Fruit fly (Drosophila melanogaster) whole organism, prepupa: ENCODE data around the gene CG10177.

ENCODE experiments used
- Blimp-1 ChIP-seq: fragments of 200-800 bp; sonication (Bioruptor generic); optimal IDR thresholded peaks from 3 replicates; lab custom pipeline; 2017; ENCODE audit warnings: missing biosample characterization, missing genetic modification characterization, mild to moderate bottlenecking, moderate library complexity, missing genetic modification reagents
- CG10631 ChIP-seq: fragments of 200-800 bp; sonication (Bioruptor generic); optimal IDR thresholded peaks from 2 replicates; lab custom pipeline; 2016; ENCODE audit warnings: missing biosample characterization, missing genetic modification characterization
- CG11294 ChIP-seq: fragments of 200-800 bp; sonication (Bioruptor generic); IDR thresholded peaks from 2 replicates; pipeline ENCODE4 v1.3.6; 2022; ENCODE audit warnings: missing biosample characterization, missing genetic modification characterization
- CG11762 ChIP-seq: fragments of 200-800 bp; sonication (Bioruptor generic); optimal IDR thresholded peaks from 3 replicates; lab custom pipeline; 2016; ENCODE audit warnings: missing biosample characterization, missing genetic modification characterization; ENCODE audit not compliant: insufficient read depth
- CG11902 ChIP-seq: fragments of 200-800 bp; sonication (Bioruptor generic); optimal IDR thresholded peaks from 3 replicates; lab custom pipeline; 2016; ENCODE audit warnings: missing biosample characterization, missing genetic modification characterization
- CG1621 ChIP-seq: fragments of 200-800 bp; sonication (Bioruptor generic); optimal IDR thresholded peaks from 3 replicates; lab custom pipeline; 2018; ENCODE audit warnings: missing biosample characterization, mild to moderate bottlenecking, missing genetic modification characterization
- CG16779 ChIP-seq: fragments of 200-800 bp; sonication (Bioruptor generic); optimal IDR thresholded peaks from 3 replicates; lab custom pipeline; 2017; ENCODE audit warnings: missing biosample characterization, mild to moderate bottlenecking, missing genetic modification characterization
- CG3032 ChIP-seq: fragments of 200-800 bp; optimal IDR thresholded peaks from 2 replicates; lab custom pipeline; 2019; ENCODE audit warnings: missing biosample characterization, mild to moderate bottlenecking, missing genetic modification characterization, moderate library complexity
- CG31627 ChIP-seq: fragments of 200-800 bp; sonication (Bioruptor generic); optimal IDR thresholded peaks from 3 replicates; lab custom pipeline; 2016; ENCODE audit warnings: missing biosample characterization, missing genetic modification characterization
- CG32006 ChIP-seq: fragments of 200-800 bp; sonication (Bioruptor generic); optimal IDR thresholded peaks from 3 replicates; lab custom pipeline; 2017; ENCODE audit warnings: missing biosample characterization, mild to moderate bottlenecking, missing genetic modification characterization
- CG34406 ChIP-seq: fragments of 200-800 bp; sonication (Bioruptor generic); optimal IDR thresholded peaks from 3 replicates; lab custom pipeline; 2016; ENCODE audit warnings: missing biosample characterization, missing genetic modification characterization
- CG3919 ChIP-seq: fragments of 200-800 bp; sonication (Bioruptor generic); optimal IDR thresholded peaks from 3 replicates; lab custom pipeline; 2016; ENCODE audit warnings: missing biosample characterization, missing genetic modification characterization
- CG4318 ChIP-seq: fragments of 200-800 bp; sonication (Bioruptor generic); optimal IDR thresholded peaks from 3 replicates; lab custom pipeline; 2017; ENCODE audit warnings: missing biosample characterization, mild to moderate bottlenecking, missing genetic modification characterization
- CG6163 ChIP-seq: fragments of 200-800 bp; sonication (Bioruptor generic); IDR thresholded peaks from 3 replicates; pipeline ENCODE4 v1.3.6; 2022; ENCODE audit warnings: missing biosample characterization, missing genetic modification characterization
- CG6276 ChIP-seq: fragments of 200-800 bp; sonication (Bioruptor generic); optimal IDR thresholded peaks from 2 replicates; lab custom pipeline; 2017; ENCODE audit warnings: missing biosample characterization, mild to moderate bottlenecking, missing genetic modification characterization
- CG6792 ChIP-seq: fragments of 200-800 bp; sonication (Bioruptor generic); optimal IDR thresholded peaks from 3 replicates; lab custom pipeline; 2016; ENCODE audit warnings: missing biosample characterization, missing genetic modification characterization
- CG6808 ChIP-seq: fragments of 200-800 bp; sonication (Bioruptor generic); optimal IDR thresholded peaks from 3 replicates; lab custom pipeline; 2017; ENCODE audit warnings: missing biosample characterization, missing genetic modification characterization, mild to moderate bottlenecking, moderate library complexity, missing genetic modification reagents
- CG6854 ChIP-seq: fragments of 200-800 bp; sonication (Bioruptor generic); optimal IDR thresholded peaks from 2 replicates; lab custom pipeline; 2017; ENCODE audit warnings: missing biosample characterization, mild to moderate bottlenecking, missing genetic modification characterization
- CG7368 ChIP-seq: fragments of 200-800 bp; sonication (Bioruptor generic); optimal IDR thresholded peaks from 3 replicates; lab custom pipeline; 2016; ENCODE audit warnings: missing biosample characterization, missing genetic modification characterization
- CG8119 ChIP-seq: fragments of 200-800 bp; sonication (Bioruptor generic); IDR thresholded peaks from 3 replicates; pipeline ENCODE4 v1.3.6; 2022; ENCODE audit warnings: missing biosample characterization, missing genetic modification characterization
- CG8319 ChIP-seq: fragments of 200-800 bp; sonication (Bioruptor generic); optimal IDR thresholded peaks from 3 replicates; lab custom pipeline; 2016; ENCODE audit warnings: missing biosample characterization, missing genetic modification characterization
- CG9139 ChIP-seq: fragments of 200-800 bp; sonication (Bioruptor generic); optimal IDR thresholded peaks from 3 replicates; lab custom pipeline; 2017; ENCODE audit warnings: missing biosample characterization, mild to moderate bottlenecking, missing genetic modification characterization
- Eip75B ChIP-seq: fragments of 200-800 bp; sonication (Bioruptor generic); optimal IDR thresholded peaks from 3 replicates; lab custom pipeline; 2016; ENCODE audit warnings: missing biosample characterization, missing genetic modification characterization
- Eip78C ChIP-seq: fragments of 200-800 bp; sonication (Bioruptor generic); peaks from one replicate; lab custom pipeline; 2016; ENCODE audit warnings: missing biosample characterization, missing genetic modification characterization
- Eip93F ChIP-seq: fragments of 200-800 bp; sonication (Bioruptor generic); optimal IDR thresholded peaks from 2 replicates; lab custom pipeline; 2016; ENCODE audit warnings: missing biosample characterization, mild to moderate bottlenecking, missing genetic modification characterization
- Ets96B ChIP-seq: fragments of 200-800 bp; optimal IDR thresholded peaks from 2 replicates; lab custom pipeline; 2019; ENCODE audit warnings: missing biosample characterization, mild to moderate bottlenecking, missing genetic modification characterization, moderate library complexity
- Gug ChIP-seq: fragments of 200-800 bp; sonication (Bioruptor generic); IDR thresholded peaks from 2 replicates; pipeline ENCODE4 v1.3.6; 2022; ENCODE audit warnings: missing biosample characterization, missing genetic modification characterization
- Hr38 ChIP-seq: sonication (Bioruptor generic); optimal IDR thresholded peaks from 2 replicates; lab custom pipeline; 2016; ENCODE audit warnings: missing biosample characterization, missing genetic modification characterization
- Hr39 ChIP-seq: fragments of 200-800 bp; sonication (Bioruptor generic); optimal IDR thresholded peaks from 2 replicates; lab custom pipeline; 2016; ENCODE audit warnings: missing biosample characterization, missing genetic modification characterization
- Hr4 ChIP-seq: fragments of 200-800 bp; sonication (Bioruptor generic); optimal IDR thresholded peaks from 3 replicates; lab custom pipeline; 2016; ENCODE audit warnings: missing biosample characterization, missing genetic modification characterization
- Met ChIP-seq: fragments of 200-800 bp; sonication (Bioruptor generic); optimal IDR thresholded peaks from 3 replicates; lab custom pipeline; 2016; ENCODE audit warnings: missing biosample characterization, missing genetic modification characterization
- OdsH ChIP-seq: fragments of 200-800 bp; sonication (Bioruptor generic); optimal IDR thresholded peaks from 3 replicates; lab custom pipeline; 2016; ENCODE audit warnings: missing biosample characterization, missing genetic modification characterization
- Smox ChIP-seq: fragments of 200-800 bp; sonication (Bioruptor generic); optimal IDR thresholded peaks from 3 replicates; lab custom pipeline; 2016; ENCODE audit warnings: missing biosample characterization, missing genetic modification characterization
- Sox102F ChIP-seq: fragments of 200-800 bp; sonication (Bioruptor generic); optimal IDR thresholded peaks from 2 replicates; lab custom pipeline; 2016; ENCODE audit warnings: missing biosample characterization, mild to moderate bottlenecking, missing genetic modification characterization
- Sox15 ChIP-seq: fragments of 200-800 bp; sonication (Bioruptor generic); optimal IDR thresholded peaks from 3 replicates; lab custom pipeline; 2016; ENCODE audit warnings: missing biosample characterization, missing genetic modification characterization
- achi ChIP-seq: fragments of 200-800 bp; sonication (Bioruptor generic); optimal IDR thresholded peaks from 3 replicates; lab custom pipeline; 2016; ENCODE audit warnings: missing biosample characterization, missing genetic modification characterization
- acj6 ChIP-seq: fragments of 200-800 bp; sonication (Bioruptor generic); optimal IDR thresholded peaks from 3 replicates; lab custom pipeline; 2016; ENCODE audit warnings: missing biosample characterization, missing genetic modification characterization
- dac ChIP-seq: fragments of 200-800 bp; sonication (Bioruptor generic); optimal IDR thresholded peaks from 2 replicates; lab custom pipeline; 2017; ENCODE audit warnings: missing biosample characterization, mild to moderate bottlenecking, missing genetic modification characterization
- eg ChIP-seq: fragments of 200-800 bp; sonication (Bioruptor generic); IDR thresholded peaks from 3 replicates; pipeline ENCODE4 v1.3.6; 2022; ENCODE audit warnings: missing biosample characterization, missing genetic modification characterization
- esn ChIP-seq: fragments of 200-800 bp; sonication (Bioruptor generic); optimal IDR thresholded peaks from 2 replicates; lab custom pipeline; 2016; ENCODE audit warnings: missing biosample characterization, mild to moderate bottlenecking, missing genetic modification characterization, moderate library complexity
- fd59A ChIP-seq: fragments of 200-800 bp; sonication (Bioruptor generic); optimal IDR thresholded peaks from 2 replicates; lab custom pipeline; 2017; ENCODE audit warnings: missing biosample characterization, mild to moderate bottlenecking, missing genetic modification characterization, missing genetic modification reagents
- fd85E ChIP-seq: fragments of 200-800 bp; sonication (Bioruptor generic); optimal IDR thresholded peaks from 3 replicates; lab custom pipeline; 2016; ENCODE audit warnings: missing biosample characterization, missing genetic modification characterization
- fkh ChIP-seq: fragments of 200-800 bp; sonication (Bioruptor generic); optimal IDR thresholded peaks from 3 replicates; lab custom pipeline; 2017; ENCODE audit warnings: missing biosample characterization, mild to moderate bottlenecking, missing genetic modification characterization, moderate library complexity
- lz ChIP-seq: fragments of 200-800 bp; sonication (Bioruptor generic); optimal IDR thresholded peaks from 3 replicates; lab custom pipeline; 2016; ENCODE audit warnings: missing biosample characterization, missing genetic modification characterization
- net ChIP-seq: fragments of 200-800 bp; sonication (Bioruptor generic); optimal IDR thresholded peaks from 3 replicates; lab custom pipeline; 2016; ENCODE audit warnings: missing biosample characterization, missing genetic modification characterization
- pdm3 ChIP-seq: fragments of 200-800 bp; sonication (Bioruptor generic); optimal IDR thresholded peaks from 3 replicates; lab custom pipeline; 2016; ENCODE audit warnings: missing biosample characterization, missing genetic modification characterization
- spab ChIP-seq: fragments of 200-800 bp; sonication (Bioruptor generic); optimal IDR thresholded peaks from 2 replicates; lab custom pipeline; 2017; ENCODE audit warnings: missing biosample characterization, mild to moderate bottlenecking, missing genetic modification characterization, missing genetic modification reagents
- ss ChIP-seq, 2 experiments: fragments of 200-800 bp; sonication (Bioruptor generic); optimal IDR thresholded peaks; 2 replicates in 1 of 2; 3 replicates in 1 of 2; lab custom pipeline; 2017 to 2018; ENCODE audit warnings: mild to moderate bottlenecking in 2 of 2, missing biosample characterization in 2 of 2, missing genetic modification characterization in 2 of 2, moderate library complexity in 1 of 2
- svp ChIP-seq: fragments of 200-800 bp; sonication (Bioruptor generic); peaks from one replicate; lab custom pipeline; 2016; ENCODE audit warnings: missing biosample characterization, missing genetic modification characterization
- topi ChIP-seq: fragments of 200-800 bp; sonication (Bioruptor generic); optimal IDR thresholded peaks from 3 replicates; lab custom pipeline; 2016; ENCODE audit warnings: missing biosample characterization, missing genetic modification characterization
- vri ChIP-seq: fragments of 200-800 bp; sonication (Bioruptor generic); optimal IDR thresholded peaks from 3 replicates; lab custom pipeline; 2016; ENCODE audit warnings: missing biosample characterization, mild to moderate bottlenecking, missing genetic modification characterization

The CG10177 gene

dm6 chr3R:23472011-23472958 is 49.1 kb downstream of the CG10177 start, which contains the start of gene CG4374:
Gene CG4374, minus strand, starts transcription at chr3R:23472278.
- TF ChIP-seq fd85E: no peak
- TF ChIP-seq ss (GFP tag; optimal IDR thresholded peaks at IDR 0.05; lab: Kevin White, UChicago): peak in 1 of 2 experiments; percentile 46
- no peak for TF ChIP-seq CG8119
- TF ChIP-seq CG6792 (GFP tag; lab: Kevin White, UChicago): no peak
- no peak for TF ChIP-seq CG3032 (tag; lab: Kevin White, UChicago)
- no peak for TF ChIP-seq CG1621 (tag; lab: Kevin White, UChicago)
- TF ChIP-seq Eip93F (GFP tag; lab: Kevin White, UChicago): no peak
- TF ChIP-seq CG16779 (tag; lab: Kevin White, UChicago): no peak
- no peak for TF ChIP-seq Met
- no peak for TF ChIP-seq Smox (GFP tag; lab: Kevin White, UChicago)
- 0 out of 3 replicates have a peak, but pooled peaks have one; percentile 9 for TF ChIP-seq CG6163 (GFP tag; lab: Robert Waterston, UW)
- TF ChIP-seq Eip78C (GFP tag; lab: Kevin White, UChicago): peak; percentile 25
- no peak for TF ChIP-seq vri (GFP tag; lab: Kevin White, UChicago)
- no peak for TF ChIP-seq CG4318 (GFP tag; lab: Kevin White, UChicago)
- TF ChIP-seq fkh: no peak
- no peak for TF ChIP-seq acj6 (GFP tag; lab: Kevin White, UChicago)
- no peak for TF ChIP-seq CG11762
- no peak for TF ChIP-seq fd59A (GFP tag; lab: Kevin White, UChicago)
- 0 out of 3 replicates have a peak, but pooled peaks have one; percentile 12 for TF ChIP-seq eg (GFP tag; lab: Robert Waterston, UW)
- no peak for TF ChIP-seq Sox15 (GFP tag; lab: Kevin White, UChicago)
- peak; percentile 65 for TF ChIP-seq CG3919 (GFP tag; lab: Kevin White, UChicago)
- no peak for TF ChIP-seq Hr39
- no peak for TF ChIP-seq Blimp-1
- TF ChIP-seq achi: no peak
- TF ChIP-seq Sox102F (GFP tag; lab: Kevin White, UChicago): no peak
- TF ChIP-seq Eip75B (GFP tag; lab: Kevin White, UChicago): peak; percentile 59
- no peak for TF ChIP-seq Gug (GFP tag; lab: Robert Waterston, UW)
- no peak for TF ChIP-seq net
- TF ChIP-seq lz (GFP tag; lab: Kevin White, UChicago): no peak
- no peak for TF ChIP-seq CG11294 (GFP tag; lab: Robert Waterston, UW)
- TF ChIP-seq Ets96B: no peak
- TF ChIP-seq CG7368 (GFP tag; lab: Kevin White, UChicago): no peak
- TF ChIP-seq CG6854 (GFP tag; lab: Kevin White, UChicago): peak; percentile 11
- TF ChIP-seq Hr4 (GFP tag; lab: Kevin White, UChicago): no peak
- no peak for TF ChIP-seq topi (GFP tag; lab: Kevin White, UChicago)
- no peak for TF ChIP-seq CG11902 (GFP tag; lab: Kevin White, UChicago)
- TF ChIP-seq Hr38 (GFP tag; lab: Kevin White, UChicago): no peak
- TF ChIP-seq CG31627 (GFP tag; lab: Kevin White, UChicago): no peak
- TF ChIP-seq esn (GFP tag; lab: Kevin White, UChicago): no peak
- TF ChIP-seq dac: no peak
- no peak for TF ChIP-seq CG6276 (GFP tag; lab: Kevin White, UChicago)
- TF ChIP-seq CG8319 (GFP tag; lab: Kevin White, UChicago): no peak
- no peak for TF ChIP-seq OdsH (GFP tag; lab: Kevin White, UChicago)
- no peak for TF ChIP-seq CG10631
- peak; percentile 14 for TF ChIP-seq CG9139 (GFP tag; lab: Kevin White, UChicago)
- TF ChIP-seq pdm3 (GFP tag; lab: Kevin White, UChicago): no peak
- TF ChIP-seq svp: no peak
- TF ChIP-seq CG6808 (GFP tag; lab: Kevin White, UChicago): no peak
- no peak for TF ChIP-seq spab
- no peak for TF ChIP-seq CG32006 (GFP tag; lab: Kevin White, UChicago)
- TF ChIP-seq CG34406 (GFP tag; lab: Kevin White, UChicago): no peak
